Worm (Caenorhabditis elegans) whole organism, mixed stage, embryonic: ENCODE data around the gene srg-50.

ENCODE experiments used
- M03D4.4 ChIP-seq: sonication (generic microtip); optimal IDR thresholded peaks from 2 replicates; lab custom pipeline; 2017; ENCODE audit warnings: mild to moderate bottlenecking, missing genetic modification characterization, missing compliant biosample characterization
- bed-3 ChIP-seq: fragments of 200-800 bp; sonication (Bioruptor generic); optimal IDR thresholded peaks from 3 replicates; lab custom pipeline; 2018; ENCODE audit warnings: mild to moderate bottlenecking, missing genetic modification characterization, moderate library complexity, missing compliant biosample characterization
- blmp-1 ChIP-seq: fragments of 150-350 bp; optimal IDR thresholded peaks from 2 replicates; lab custom pipeline; 2014; ENCODE audit warnings: missing biosample characterization, missing genetic modification characterization
- ceh-39 ChIP-seq: fragments of 150-350 bp; optimal IDR thresholded peaks from 2 replicates; lab custom pipeline; 2014; ENCODE audit warnings: missing biosample characterization, missing genetic modification characterization
- ceh-83 ChIP-seq: fragments of 200-800 bp; sonication (Bioruptor generic); optimal IDR thresholded peaks from 2 replicates; lab custom pipeline; 2018; ENCODE audit warnings: mild to moderate bottlenecking, missing genetic modification characterization, missing compliant biosample characterization
- ces-1 ChIP-seq: fragments of 150-350 bp; optimal IDR thresholded peaks from 2 replicates; lab custom pipeline; 2014; ENCODE audit warnings: missing biosample characterization, missing genetic modification reagents, missing genetic modification characterization
- cnd-1 ChIP-seq: fragments of 200-800 bp; sonication (Bioruptor generic); optimal IDR thresholded peaks from 2 replicates; lab custom pipeline; 2018; ENCODE audit warnings: mild to moderate bottlenecking, missing genetic modification characterization, missing compliant biosample characterization
- drap-1 ChIP-seq: fragments of 200-800 bp; sonication (Bioruptor generic); optimal IDR thresholded peaks from 3 replicates; lab custom pipeline; 2018; ENCODE audit warnings: mild to moderate bottlenecking, missing genetic modification characterization, missing compliant biosample characterization
- elt-1 ChIP-seq: sonication (generic microtip); optimal IDR thresholded peaks from 2 replicates; lab custom pipeline; 2017; ENCODE audit warnings: missing genetic modification characterization, mild to moderate bottlenecking, missing compliant biosample characterization, antibody characterized with exemption, moderate library complexity, borderline replicate concordance; ENCODE audit not compliant: insufficient read depth
- elt-3 ChIP-seq: fragments of 150-350 bp; optimal IDR thresholded peaks from 2 replicates; lab custom pipeline; 2014; ENCODE audit warnings: missing biosample characterization, missing genetic modification characterization
- flh-1 ChIP-seq: fragments of 200-800 bp; sonication (Bioruptor generic); optimal IDR thresholded peaks from 2 replicates; lab custom pipeline; 2018; ENCODE audit warnings: mild to moderate bottlenecking, missing genetic modification characterization, moderate library complexity, missing compliant biosample characterization
- ham-2 ChIP-seq: fragments of 200-800 bp; sonication (Bioruptor generic); optimal IDR thresholded peaks from 2 replicates; lab custom pipeline; 2018; ENCODE audit warnings: mild to moderate bottlenecking, missing genetic modification characterization, missing compliant biosample characterization
- hlh-1 ChIP-seq: fragments of 150-350 bp; optimal IDR thresholded peaks from 2 replicates; lab custom pipeline; 2014; ENCODE audit warnings: missing biosample characterization, missing genetic modification reagents, missing genetic modification characterization
- lin-32 ChIP-seq: fragments of 200-800 bp; sonication (Bioruptor generic); optimal IDR thresholded peaks from 2 replicates; lab custom pipeline; 2018; ENCODE audit warnings: mild to moderate bottlenecking, missing genetic modification characterization, missing compliant biosample characterization
- lsy-2 ChIP-seq: fragments of 150-350 bp; optimal IDR thresholded peaks from 2 replicates; lab custom pipeline; 2014; ENCODE audit warnings: missing biosample characterization, missing genetic modification characterization
- mep-1 ChIP-seq: fragments of 150-350 bp; optimal IDR thresholded peaks from 2 replicates; lab custom pipeline; 2017; ENCODE audit warnings: missing biosample characterization, missing genetic modification reagents, missing genetic modification characterization, inconsistent platforms
- mls-2 ChIP-seq: sonication (generic microtip); optimal IDR thresholded peaks from 2 replicates; lab custom pipeline; 2016; ENCODE audit warnings: mild to moderate bottlenecking, missing genetic modification characterization, moderate library complexity, missing compliant biosample characterization
- nhr-12 ChIP-seq: fragments of 150-350 bp; optimal IDR thresholded peaks from 2 replicates; lab custom pipeline; 2014; ENCODE audit warnings: missing biosample characterization, missing genetic modification characterization
- nhr-2 ChIP-seq: fragments of 150-350 bp; optimal IDR thresholded peaks from 2 replicates; lab custom pipeline; 2014; ENCODE audit warnings: missing biosample characterization, missing genetic modification characterization
- nhr-237 ChIP-seq: fragments of 150-350 bp; optimal IDR thresholded peaks from 2 replicates; lab custom pipeline; 2014; ENCODE audit warnings: missing biosample characterization, missing genetic modification characterization
- nhr-28 ChIP-seq: fragments of 150-350 bp; optimal IDR thresholded peaks from 2 replicates; lab custom pipeline; 2014; ENCODE audit warnings: missing biosample characterization, missing genetic modification characterization
- nhr-76 ChIP-seq: sonication (generic microtip); optimal IDR thresholded peaks from 2 replicates; lab custom pipeline; 2017; ENCODE audit warnings: missing biosample characterization, missing genetic modification characterization
- pha-4 ChIP-seq: fragments of 150-350 bp; optimal IDR thresholded peaks from 2 replicates; lab custom pipeline; 2018; ENCODE audit warnings: missing biosample characterization, missing genetic modification reagents, missing genetic modification characterization
- snpc-4 ChIP-seq: fragments of 150-350 bp; optimal IDR thresholded peaks from 2 replicates; lab custom pipeline; 2014; ENCODE audit warnings: missing biosample characterization, missing genetic modification characterization
- unc-120 ChIP-seq: sonication (generic microtip); optimal IDR thresholded peaks from 2 replicates; lab custom pipeline; 2017; ENCODE audit warnings: missing genetic modification characterization, missing compliant biosample characterization; ENCODE audit not compliant: poor library complexity, severe bottlenecking
- unc-39 ChIP-seq: fragments of 150-350 bp; optimal IDR thresholded peaks from 2 replicates; lab custom pipeline; 2014; ENCODE audit warnings: missing biosample characterization, missing genetic modification characterization
- zip-8 ChIP-seq: fragments of 150-350 bp; optimal IDR thresholded peaks from 2 replicates; lab custom pipeline; 2014; ENCODE audit warnings: missing biosample characterization, missing genetic modification characterization
- ztf-11 ChIP-seq: fragments of 150-350 bp; optimal IDR thresholded peaks from 2 replicates; lab custom pipeline; 2014; ENCODE audit warnings: missing biosample characterization, missing genetic modification characterization

The srg-50 gene

DNA sequence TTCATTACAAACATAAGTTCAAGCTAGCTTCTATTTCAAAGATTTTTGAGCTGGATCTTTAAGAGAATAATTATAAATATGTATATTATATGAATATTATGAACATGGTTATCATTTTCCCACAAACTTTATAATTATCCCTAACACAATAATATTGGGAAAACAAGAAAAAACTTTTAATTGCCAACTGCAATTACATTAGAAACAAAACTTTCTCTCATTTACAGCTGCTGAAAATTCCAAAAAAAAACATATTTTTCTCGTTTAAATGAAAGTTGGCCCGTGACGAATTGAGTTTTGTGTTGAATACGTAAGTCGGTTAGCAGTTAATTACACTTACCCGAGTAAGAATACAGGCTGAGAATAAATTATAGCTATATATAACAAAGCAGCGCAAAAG is 12.3 kb downstream of the srg-50 start:
- TF ChIP-seq unc-120 (tag; lab: Kevin White, UChicago), result no peak

DNA sequence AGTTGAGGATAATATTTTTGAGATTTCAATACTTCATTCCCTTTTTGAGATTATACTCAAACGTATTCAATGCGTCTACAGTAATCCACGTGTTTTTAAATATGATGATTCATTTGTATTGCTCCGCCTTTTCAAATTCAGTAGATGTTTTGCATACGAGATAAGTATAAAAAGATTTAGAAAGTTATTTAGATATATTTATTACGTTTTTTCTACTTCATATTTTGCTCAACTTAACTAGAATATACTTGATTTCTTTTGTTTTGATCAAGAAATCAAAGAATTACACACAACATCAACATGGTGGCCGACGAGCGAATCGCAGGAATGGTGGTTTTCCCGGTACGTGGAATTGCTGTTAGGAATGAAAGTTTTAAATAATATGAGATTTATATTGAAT is 17.3 kb downstream of the srg-50 start, which contains the start of gene srx-50:
Gene srx-50, plus strand, starts transcription at position 301 of the 400 bp plus-strand sequence.
- TF ChIP-seq ces-1 (GFP tag; lab: Kevin White, UChicago) (no peak), lin-32 (GFP tag; lab: Kevin White, UChicago) (no peak), blmp-1 (tag; lab: Kevin White, UChicago) (no peak), ham-2 (GFP tag; lab: Kevin White, UChicago) (no peak), snpc-4 (tag; lab: Kevin White, UChicago) (no peak), elt-1 (tag; lab: Kevin White, UChicago) (no peak), elt-3 (no peak), flh-1 (GFP tag; lab: Kevin White, UChicago) (no peak), ztf-11 (tag; lab: Kevin White, UChicago) (no peak), nhr-28 (tag; lab: Kevin White, UChicago) (no peak), M03D4.4 (tag; lab: Kevin White, UChicago) (no peak), hlh-1 (no peak), unc-39 (no peak), bed-3 (GFP tag; lab: Kevin White, UChicago) (no peak)

DNA sequence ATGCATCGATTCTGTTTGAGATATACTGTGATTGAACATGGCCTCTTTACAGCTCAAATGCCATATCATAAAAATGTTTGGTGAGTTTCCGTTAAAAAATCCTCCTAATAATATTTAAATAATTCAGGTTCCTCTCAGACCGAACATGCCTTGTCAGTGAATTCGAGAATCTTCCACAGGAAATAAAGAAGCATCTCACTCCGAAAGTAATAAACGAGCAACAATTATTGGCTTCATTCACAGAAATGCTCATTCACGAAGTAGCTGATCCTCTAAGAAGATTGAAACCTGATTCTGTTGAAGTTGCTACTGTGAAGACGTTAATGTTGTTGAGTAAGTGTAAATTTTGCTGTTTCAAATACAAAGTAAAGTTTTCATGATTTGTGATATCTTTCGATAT is 22.8 kb downstream of the srg-50 start:
- TF ChIP-seq hlh-1, result no peak
- no peak for TF ChIP-seq ces-1 (GFP tag; lab: Kevin White, UChicago)
- no peak for TF ChIP-seq mep-1 (tag; lab: Kevin White, UChicago)
- no peak for TF ChIP-seq nhr-28 (tag; lab: Kevin White, UChicago)
- no peak for TF ChIP-seq ham-2 (GFP tag; lab: Kevin White, UChicago)
- TF ChIP-seq nhr-12, result no peak
- TF ChIP-seq snpc-4 (tag; lab: Kevin White, UChicago), result no peak
- TF ChIP-seq lin-32 (GFP tag; lab: Kevin White, UChicago), result no peak
- no peak for TF ChIP-seq elt-1 (tag; lab: Kevin White, UChicago)
- no peak for TF ChIP-seq nhr-2 (tag; lab: Kevin White, UChicago)
- no peak for TF ChIP-seq mls-2 (tag; lab: Kevin White, UChicago)
- no peak for TF ChIP-seq bed-3 (GFP tag; lab: Kevin White, UChicago)
- TF ChIP-seq pha-4, result no peak
- TF ChIP-seq unc-120 (tag; lab: Kevin White, UChicago), result no peak
- no peak for TF ChIP-seq ceh-83 (GFP tag; lab: Kevin White, UChicago)
- no peak for TF ChIP-seq drap-1 (GFP tag; lab: Kevin White, UChicago)
- TF ChIP-seq nhr-237 (tag; lab: Kevin White, UChicago), result no peak
- no peak for TF ChIP-seq nhr-76 (tag; lab: Kevin White, UChicago)
- TF ChIP-seq M03D4.4 (tag; lab: Kevin White, UChicago), result no peak

DNA sequence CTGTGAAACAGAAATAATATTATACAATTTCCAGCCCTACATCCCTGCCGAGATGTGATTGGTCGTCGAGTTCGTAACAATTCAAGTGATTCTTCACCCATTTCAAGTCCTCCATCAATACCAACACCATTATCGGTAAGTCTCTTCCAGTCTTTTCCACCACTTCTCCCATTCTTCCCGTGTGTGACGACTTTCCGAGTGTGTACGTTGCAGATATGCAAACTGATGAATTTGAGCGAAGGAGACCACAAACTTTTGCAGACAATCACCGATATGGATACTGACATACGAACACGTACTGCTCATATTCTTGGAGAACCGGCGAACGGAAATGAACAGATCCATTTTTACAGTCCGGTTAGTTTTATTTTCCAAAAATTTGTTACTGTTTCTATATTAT is 23.4 kb downstream of the srg-50 start:
- TF ChIP-seq nhr-28 (tag; lab: Kevin White, UChicago), result no peak
- TF ChIP-seq cnd-1 (tag; lab: Kevin White, UChicago), result no peak
- no peak for TF ChIP-seq lsy-2 (tag; lab: Kevin White, UChicago)
- no peak for TF ChIP-seq nhr-76 (tag; lab: Kevin White, UChicago)
- TF ChIP-seq ztf-11 (tag; lab: Kevin White, UChicago), result no peak
- TF ChIP-seq unc-120 (tag; lab: Kevin White, UChicago), result no peak
- no peak for TF ChIP-seq elt-3
- no peak for TF ChIP-seq elt-1 (tag; lab: Kevin White, UChicago)

DNA sequence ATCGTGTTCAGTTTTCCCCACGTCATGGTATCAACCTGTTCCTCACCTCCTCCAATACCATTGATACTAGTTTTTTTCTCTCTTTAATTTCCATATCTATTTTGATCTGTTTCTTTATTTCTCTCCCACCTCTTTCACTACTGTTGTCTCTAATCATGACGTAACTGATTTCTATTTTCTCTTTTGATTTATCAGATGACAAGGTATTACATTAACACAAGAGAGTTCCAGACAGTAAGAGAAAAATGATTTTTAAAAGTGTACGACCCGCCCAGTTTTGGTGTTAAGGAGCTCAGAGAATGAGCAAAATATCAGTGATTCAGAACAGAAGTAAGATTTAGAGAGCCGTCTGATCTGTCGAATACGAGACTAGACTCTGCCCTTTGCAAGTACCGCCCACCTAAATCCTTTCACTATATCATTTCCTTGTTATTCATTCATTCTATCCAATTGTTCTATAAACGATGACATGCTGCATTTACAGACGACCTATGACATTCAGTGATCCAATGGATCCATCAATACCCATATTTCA is 25.2 kb downstream of the srg-50 start, which contains the start of gene nhr-105:
Gene nhr-105, plus strand, starts transcription at position 485 of the 535 bp plus-strand sequence.
- TF ChIP-seq zip-8 (tag; lab: Kevin White, UChicago) (peak; percentile 18), nhr-2 (tag; lab: Kevin White, UChicago) (no peak), cnd-1 (tag; lab: Kevin White, UChicago) (no peak), nhr-12 (no peak), ceh-39 (tag; lab: Kevin White, UChicago) (no peak)
